Fruit fly (Drosophila melanogaster) whole organism, embryonic: Measurements from ENCODE around the gene CG7304.

Experiments used
- Antp ChIP-seq: fragments of 200-800 bp; sonication (Bioruptor generic); optimal IDR thresholded peaks from 3 replicates; lab custom pipeline; 2016; ENCODE audit warnings: missing biosample characterization, missing genetic modification characterization
- Bdp1 ChIP-seq: fragments of 200-800 bp; sonication (Bioruptor generic); optimal IDR thresholded peaks from 3 replicates; lab custom pipeline; 2016; ENCODE audit warnings: missing biosample characterization, missing genetic modification characterization
- CG15073 ChIP-seq: fragments of 200-800 bp; sonication (Bioruptor generic); optimal IDR thresholded peaks from 2 replicates; lab custom pipeline; 2016; ENCODE audit warnings: missing biosample characterization, missing genetic modification characterization
- CG15601 ChIP-seq: fragments of 200-800 bp; sonication (Bioruptor generic); optimal IDR thresholded peaks from 3 replicates; lab custom pipeline; 2019; ENCODE audit warnings: missing biosample characterization, mild to moderate bottlenecking, missing genetic modification characterization, moderate library complexity
- CG1602 ChIP-seq: fragments of 200-800 bp; sonication (Bioruptor generic); optimal IDR thresholded peaks from 3 replicates; lab custom pipeline; 2016; ENCODE audit warnings: missing biosample characterization, missing genetic modification characterization
- CG16815 ChIP-seq: fragments of 200-800 bp; sonication (Bioruptor generic); optimal IDR thresholded peaks from 3 replicates; lab custom pipeline; 2017; ENCODE audit warnings: missing biosample characterization, mild to moderate bottlenecking, missing genetic modification characterization
- CG17829 ChIP-seq: fragments of 200-800 bp; optimal IDR thresholded peaks from 2 replicates; lab custom pipeline; 2019; ENCODE audit warnings: missing biosample characterization, mild to moderate bottlenecking, missing genetic modification characterization, moderate library complexity
- CG18011 ChIP-seq: fragments of 200-800 bp; sonication (Bioruptor generic); optimal IDR thresholded peaks from 2 replicates; lab custom pipeline; 2017; ENCODE audit warnings: missing biosample characterization, missing genetic modification characterization, mild to moderate bottlenecking, moderate library complexity, missing genotype
- CG18262 ChIP-seq: fragments of 200-800 bp; optimal IDR thresholded peaks from 3 replicates; lab custom pipeline; 2019; ENCODE audit warnings: missing biosample characterization, mild to moderate bottlenecking, missing genetic modification characterization, moderate library complexity
- CG18764 ChIP-seq: fragments of 200-800 bp; sonication (Bioruptor generic); optimal IDR thresholded peaks from 3 replicates; lab custom pipeline; 2016; ENCODE audit warnings: missing biosample characterization, missing genetic modification characterization
- CG2120 ChIP-seq: fragments of 200-800 bp; sonication (Bioruptor generic); optimal IDR thresholded peaks from 3 replicates; lab custom pipeline; 2016; ENCODE audit warnings: missing biosample characterization, missing genetic modification characterization
- CG6654 ChIP-seq: fragments of 200-800 bp; sonication (Bioruptor generic); optimal IDR thresholded peaks from 2 replicates; lab custom pipeline; 2017; ENCODE audit warnings: missing biosample characterization, mild to moderate bottlenecking, missing genetic modification characterization
- CG7928 ChIP-seq: fragments of 200-800 bp; sonication (Bioruptor generic); optimal IDR thresholded peaks from 2 replicates; lab custom pipeline; 2017; ENCODE audit warnings: missing biosample characterization, mild to moderate bottlenecking, missing genetic modification characterization
- CG8290 ChIP-seq, 3 experiments: fragments of 200-800 bp; sonication (Bioruptor generic); optimal IDR thresholded peaks; 2 replicates each; lab custom pipeline; 2016 to 2019; ENCODE audit warnings: missing biosample characterization in 3 of 3, missing genetic modification characterization in 3 of 3, mild to moderate bottlenecking in 2 of 3, moderate library complexity in 1 of 3
- CG8478 ChIP-seq: fragments of >200 bp; optimal IDR thresholded peaks from 2 replicates; lab custom pipeline; 2018
- CG8924 ChIP-seq: fragments of 200-800 bp; optimal IDR thresholded peaks from 3 replicates; lab custom pipeline; 2019; ENCODE audit warnings: missing biosample characterization, mild to moderate bottlenecking, missing genetic modification characterization, moderate library complexity
- CTCF ChIP-seq: fragments of 200-800 bp; sonication (Bioruptor generic); optimal IDR thresholded peaks from 2 replicates; lab custom pipeline; 2017; ENCODE audit warnings: missing biosample characterization, mild to moderate bottlenecking, missing genetic modification characterization, moderate library complexity
- D19B ChIP-seq: fragments of 200-800 bp; sonication (Bioruptor generic); optimal IDR thresholded peaks from 2 replicates; lab custom pipeline; 2017; ENCODE audit warnings: missing biosample characterization, mild to moderate bottlenecking, missing genetic modification characterization
- Dp ChIP-seq: fragments of 200-800 bp; sonication (Bioruptor generic); optimal IDR thresholded peaks from 2 replicates; lab custom pipeline; 2018; ENCODE audit warnings: missing biosample characterization, mild to moderate bottlenecking, missing genetic modification characterization, moderate library complexity
- Ets65A ChIP-seq: fragments of 200-800 bp; sonication (Bioruptor generic); peaks from one replicate; lab custom pipeline; 2016; ENCODE audit warnings: missing biosample characterization, missing genetic modification characterization
- Lim3 ChIP-seq: fragments of 200-800 bp; sonication (Bioruptor generic); IDR thresholded peaks from 2 replicates; pipeline ENCODE4 v1.3.6; 2022; ENCODE audit warnings: missing biosample characterization, missing genetic modification characterization
- Mad ChIP-seq: fragments of 200-800 bp; sonication (Bioruptor generic); optimal IDR thresholded peaks from 2 replicates; lab custom pipeline; 2016; ENCODE audit warnings: missing biosample characterization, missing genetic modification characterization
- NfI ChIP-seq: fragments of 200-800 bp; sonication (Bioruptor generic); optimal IDR thresholded peaks from 3 replicates; lab custom pipeline; 2018; ENCODE audit warnings: missing biosample characterization, mild to moderate bottlenecking, missing genetic modification characterization, moderate library complexity
- Poxn ChIP-seq: fragments of 200-800 bp; sonication (Bioruptor generic); IDR thresholded peaks from 2 replicates; pipeline ENCODE4 v1.3.6; 2022; ENCODE audit warnings: missing biosample characterization, missing genetic modification characterization
- Spps ChIP-seq: fragments of 200-800 bp; sonication (Bioruptor generic); optimal IDR thresholded peaks from 2 replicates; lab custom pipeline; 2018; ENCODE audit warnings: missing biosample characterization, mild to moderate bottlenecking, missing genetic modification characterization
- Ssrp ChIP-seq: fragments of 200-800 bp; sonication (Bioruptor generic); optimal IDR thresholded peaks from 2 replicates; lab custom pipeline; 2018; ENCODE audit warnings: missing biosample characterization, mild to moderate bottlenecking, missing genetic modification characterization, moderate library complexity
- aop ChIP-seq: fragments of 200-800 bp; sonication (Bioruptor generic); IDR thresholded peaks from 2 replicates; pipeline ENCODE4 v1.3.6; 2022; ENCODE audit warnings: missing biosample characterization, missing genetic modification characterization
- ap ChIP-seq: fragments of 200-800 bp; sonication (Bioruptor generic); IDR thresholded peaks from 2 replicates; pipeline ENCODE4 v1.3.6; 2022; ENCODE audit warnings: missing biosample characterization, missing genetic modification characterization
- bbx ChIP-seq: fragments of 200-800 bp; sonication (Bioruptor generic); IDR thresholded peaks from 2 replicates; pipeline ENCODE4 v1.3.6; 2022; ENCODE audit warnings: missing biosample characterization, missing genetic modification characterization; ENCODE audit not compliant: partially characterized antibody
- br ChIP-seq: fragments of >200 bp; optimal IDR thresholded peaks from 2 replicates; lab custom pipeline; 2017
- cato ChIP-seq: fragments of 200-800 bp; sonication (Bioruptor generic); optimal IDR thresholded peaks from 2 replicates; lab custom pipeline; 2016; ENCODE audit warnings: missing biosample characterization, missing genetic modification characterization, borderline replicate concordance
- chn ChIP-seq: fragments of 200-800 bp; sonication (Bioruptor generic); optimal IDR thresholded peaks from 2 replicates; lab custom pipeline; 2016; ENCODE audit warnings: missing biosample characterization, missing genetic modification characterization
- disco-r ChIP-seq: fragments of 200-800 bp; sonication (Bioruptor generic); optimal IDR thresholded peaks from 2 replicates; lab custom pipeline; 2016; ENCODE audit warnings: missing biosample characterization, missing genetic modification characterization
- fd102C ChIP-seq: fragments of 200-800 bp; sonication (Bioruptor generic); optimal IDR thresholded peaks from 2 replicates; lab custom pipeline; 2018; ENCODE audit warnings: missing biosample characterization, mild to moderate bottlenecking, missing genetic modification characterization, moderate library complexity
- gem ChIP-seq: fragments of 200-800 bp; sonication (Bioruptor generic); optimal IDR thresholded peaks from 2 replicates; lab custom pipeline; 2019; ENCODE audit warnings: missing biosample characterization, mild to moderate bottlenecking, missing genetic modification characterization, moderate library complexity
- gsb-n ChIP-seq: fragments of 200-800 bp; sonication (Bioruptor generic); optimal IDR thresholded peaks from 3 replicates; lab custom pipeline; 2018; ENCODE audit warnings: missing biosample characterization, mild to moderate bottlenecking, missing genetic modification characterization
- inv ChIP-seq: fragments of 200-800 bp; sonication (Bioruptor generic); IDR thresholded peaks from 2 replicates; pipeline ENCODE4 v1.3.6; 2022; ENCODE audit warnings: missing biosample characterization, missing genetic modification characterization; ENCODE audit not compliant: partially characterized antibody
- ken ChIP-seq: fragments of 200-800 bp; sonication (Bioruptor generic); IDR thresholded peaks from 3 replicates; pipeline ENCODE4 v1.3.6; 2022; ENCODE audit warnings: missing biosample characterization, missing genetic modification characterization
- mirr ChIP-seq: fragments of 200-800 bp; sonication (Bioruptor generic); optimal IDR thresholded peaks from 3 replicates; lab custom pipeline; 2018; ENCODE audit warnings: missing biosample characterization, mild to moderate bottlenecking, missing genetic modification characterization
- org-1 ChIP-seq: fragments of 200-800 bp; sonication (Bioruptor generic); optimal IDR thresholded peaks from 2 replicates; lab custom pipeline; 2017; ENCODE audit warnings: missing biosample characterization, missing genetic modification characterization
- p53 ChIP-seq: fragments of 200-800 bp; sonication (Bioruptor generic); optimal IDR thresholded peaks from 2 replicates; lab custom pipeline; 2016; ENCODE audit warnings: missing biosample characterization, missing genetic modification characterization
- pfk ChIP-seq: fragments of 200-800 bp; sonication (Bioruptor generic); optimal IDR thresholded peaks from 2 replicates; lab custom pipeline; 2018; ENCODE audit warnings: missing biosample characterization, mild to moderate bottlenecking, missing genetic modification characterization, moderate library complexity
- prd ChIP-seq, 3 experiments: fragments of >200 bp in 2 of 3; fragments of 200-800 bp in 1 of 3; sonication (Bioruptor generic) in 1 of 3; optimal IDR thresholded peaks in 2 of 3; IDR thresholded peaks in 1 of 3; 2 replicates in 2 of 3; 3 replicates in 1 of 3; pipeline versions ENCODE4 v1.3.6 to Lab custom; 2017 to 2022; ENCODE audit warnings: missing biosample characterization in 1 of 3, missing genetic modification characterization in 1 of 3
- sd ChIP-seq: fragments of 200-800 bp; sonication (Bioruptor generic); optimal IDR thresholded peaks from 3 replicates; lab custom pipeline; 2018; ENCODE audit warnings: missing biosample characterization, mild to moderate bottlenecking, missing genetic modification characterization, moderate library complexity
- sima ChIP-seq: fragments of 200-800 bp; sonication (Bioruptor generic); optimal IDR thresholded peaks from 2 replicates; lab custom pipeline; 2016; ENCODE audit warnings: missing biosample characterization, missing genetic modification characterization
- slp2 ChIP-seq: fragments of 200-800 bp; sonication (Bioruptor generic); optimal IDR thresholded peaks from 2 replicates; lab custom pipeline; 2016; ENCODE audit warnings: missing biosample characterization, missing genetic modification characterization
- sob ChIP-seq: fragments of 200-800 bp; sonication (Bioruptor generic); IDR thresholded peaks from 2 replicates; pipeline ENCODE4 v1.3.6; 2022; ENCODE audit warnings: missing biosample characterization, missing genetic modification characterization
- sqz ChIP-seq: fragments of 200-800 bp; sonication (Bioruptor generic); optimal IDR thresholded peaks from 3 replicates; lab custom pipeline; 2018; ENCODE audit warnings: missing biosample characterization, mild to moderate bottlenecking, missing genetic modification characterization
- sr ChIP-seq: fragments of 200-800 bp; sonication (Bioruptor generic); IDR thresholded peaks from 3 replicates; pipeline ENCODE4 v1.3.6; 2022; ENCODE audit warnings: missing biosample characterization, missing genetic modification characterization
- trh ChIP-seq: fragments of 200-800 bp; sonication (Bioruptor generic); optimal IDR thresholded peaks from 2 replicates; lab custom pipeline; 2016; ENCODE audit warnings: missing biosample characterization, missing genetic modification characterization
- ttk ChIP-seq: fragments of 200-800 bp; sonication (Bioruptor generic); IDR thresholded peaks from 2 replicates; pipeline ENCODE4 v2.1.2; 2022; ENCODE audit warnings: missing biosample characterization, missing genetic modification characterization
- vvl ChIP-seq: fragments of 200-800 bp; sonication (Bioruptor generic); IDR thresholded peaks from 2 replicates; pipeline ENCODE4 v1.3.6; 2022; ENCODE audit warnings: missing biosample characterization, missing genetic modification characterization

Gene CG7304

dm6 chr3L:15728195-15728594 is 48.7 kb downstream of the CG7304 start, which contains the start of gene comm (continued):
- TF ChIP-seq sd (tag; lab: Kevin White, UChicago): peak; percentile 26
- no peak for TF ChIP-seq CG18011
- no peak for TF ChIP-seq CG8290 (GFP tag; optimal IDR thresholded peaks at IDR 0.05; lab: Kevin White, UChicago)
- TF ChIP-seq CG8290 (tag; optimal IDR thresholded peaks at IDR 0.05; lab: Kevin White, UChicago): peak in 1 of 2 experiments; percentile 60
- TF ChIP-seq CG17829 (tag; lab: Kevin White, UChicago): peak; percentile 91
- TF ChIP-seq CG15073: no peak
- TF ChIP-seq CG16815 (GFP tag; lab: Kevin White, UChicago): no peak
- TF ChIP-seq Mad (GFP tag; lab: Kevin White, UChicago): peak; percentile 4
- peak; percentile 40; the same call in 1 of the 2 replicates for TF ChIP-seq sob
- TF ChIP-seq slp2: no peak
- TF ChIP-seq fd102C: peak; percentile 55
- no peak for TF ChIP-seq sr
- TF ChIP-seq NfI: peak; percentile 24
- TF ChIP-seq ken (GFP tag; lab: Robert Waterston, UW): no peak
- TF ChIP-seq CG8478 (lab: Kevin White, UChicago): no peak
- no peak for TF ChIP-seq CTCF (GFP tag; lab: Kevin White, UChicago)
- peak; percentile 64; the same call in 1 of the 2 replicates for TF ChIP-seq aop (GFP tag; lab: Robert Waterston, UW)
- no peak for TF ChIP-seq Poxn (GFP tag; lab: Robert Waterston, UW)
- TF ChIP-seq org-1 (GFP tag; lab: Kevin White, UChicago): no peak
- TF ChIP-seq sqz: peak; percentile 71
- no peak for TF ChIP-seq Ets65A (GFP tag; lab: Kevin White, UChicago)
- peak; percentile 26 for TF ChIP-seq CG15601 (tag; lab: Kevin White, UChicago)
- TF ChIP-seq gem (tag; lab: Kevin White, UChicago): no peak
- TF ChIP-seq CG2120 (GFP tag; lab: Kevin White, UChicago): peak; percentile 6
- TF ChIP-seq CG18764 (GFP tag; lab: Kevin White, UChicago): peak; percentile 6
- no peak for TF ChIP-seq CG6654
- TF ChIP-seq p53 (GFP tag; lab: Kevin White, UChicago): peak; percentile 16
- no peak for TF ChIP-seq Antp
- TF ChIP-seq chn: no peak
- no peak for TF ChIP-seq Lim3 (GFP tag; lab: Robert Waterston, UW)
- TF ChIP-seq ttk (GFP tag; lab: Robert Waterston, UW): no peak
- TF ChIP-seq D19B (GFP tag; lab: Kevin White, UChicago): no peak
- peak; percentile 78 for TF ChIP-seq bbx (GFP tag; lab: Robert Waterston, UW)
- peak; percentile 26 for TF ChIP-seq pfk (GFP tag; lab: Kevin White, UChicago)
- peak; percentile 44 for TF ChIP-seq mirr (GFP tag; lab: Kevin White, UChicago)
- no peak for TF ChIP-seq Dp (GFP tag; lab: Kevin White, UChicago)
- TF ChIP-seq inv: no peak
- peak; percentile 30 for TF ChIP-seq disco-r (GFP tag; lab: Kevin White, UChicago)
- TF ChIP-seq sima: no peak
- no peak for TF ChIP-seq ap (GFP tag; lab: Robert Waterston, UW)
- TF ChIP-seq CG18262 (tag; lab: Kevin White, UChicago): peak; percentile 25
- peak; percentile 34 for TF ChIP-seq CG8924 (tag; lab: Kevin White, UChicago)
- no peak for TF ChIP-seq Bdp1 (GFP tag; lab: Kevin White, UChicago)
- TF ChIP-seq prd (optimal IDR thresholded peaks at IDR 0.05; lab: Kevin White, UChicago): no peak
- TF ChIP-seq prd (GFP tag; IDR thresholded peaks at IDR 0.05; lab: Robert Waterston, UW): no peak
- peak; percentile 61 for TF ChIP-seq gsb-n (tag; lab: Kevin White, UChicago)
- no peak for TF ChIP-seq Ssrp (tag; lab: Kevin White, UChicago)
- no peak for TF ChIP-seq Spps (tag; lab: Kevin White, UChicago)
- TF ChIP-seq CG7928: no peak
- no peak for TF ChIP-seq cato
- TF ChIP-seq trh (GFP tag; lab: Kevin White, UChicago): no peak
- TF ChIP-seq vvl: peak; percentile 82
- TF ChIP-seq CG1602 (GFP tag; lab: Kevin White, UChicago): no peak
- TF ChIP-seq br: no peak
